Worm (Caenorhabditis elegans): ENCODE measurements around the gene tth-1.

- TF ChIP-seq mep-1 (tag; optimal IDR thresholded peaks at IDR 0.05) (no peak), efl-1 (optimal IDR thresholded peaks at IDR 0.05) (no peak), efl-1 (GFP tag; optimal IDR thresholded peaks at IDR 0.05 in 1 of 2) (no peak), zip-4 (GFP tag; optimal IDR thresholded peaks at IDR 0.05) (no peak), ceh-82 (tag; optimal IDR thresholded peaks at IDR 0.05) (no peak), ceh-90 (tag; optimal IDR thresholded peaks at IDR 0.05) (no peak), nhr-237 (tag; optimal IDR thresholded peaks at IDR 0.05) (no peak), nhr-77 (tag; optimal IDR thresholded peaks at IDR 0.05) (no peak), tlp-1 (tag; optimal IDR thresholded peaks at IDR 0.05) (no peak), fkh-8 (tag; optimal IDR thresholded peaks at IDR 0.05) (peak; percentile 59), sup-37 (GFP tag; optimal IDR thresholded peaks at IDR 0.05) (no peak), lin-14 (GFP tag; optimal IDR thresholded peaks at IDR 0.05) (peak; percentile 44)
Observed at ce11 chrX:8440001-8440735, 16.6 kb upstream of the tth-1 start.

Measured in whole organism, L1 larva.